Fruit fly (Drosophila melanogaster) whole organism, embryonic: Measurements from ENCODE around the gene CG34451.

Source experiments
- Atf6 ChIP-seq: fragments of 200-800 bp; sonication (Bioruptor generic); IDR thresholded peaks from 2 replicates; pipeline ENCODE4 v1.3.6; 2022; ENCODE audit warnings: missing biosample characterization, missing genetic modification characterization
- CG10274 ChIP-seq: fragments of 200-800 bp; sonication (Bioruptor generic); optimal IDR thresholded peaks from 3 replicates; lab custom pipeline; 2017; ENCODE audit warnings: missing biosample characterization, mild to moderate bottlenecking, missing genetic modification characterization
- CG10979 ChIP-seq: fragments of 200-800 bp; sonication (Bioruptor generic); optimal IDR thresholded peaks from 2 replicates; lab custom pipeline; 2018; ENCODE audit warnings: missing biosample characterization, mild to moderate bottlenecking, missing genetic modification characterization, moderate library complexity
- CG12391 ChIP-seq: fragments of 200-800 bp; sonication (Bioruptor generic); optimal IDR thresholded peaks from 3 replicates; lab custom pipeline; 2018; ENCODE audit warnings: missing biosample characterization, mild to moderate bottlenecking, missing genetic modification characterization, moderate library complexity
- CG13424 ChIP-seq: fragments of 200-800 bp; sonication (Bioruptor generic); optimal IDR thresholded peaks from 2 replicates; lab custom pipeline; 2019; ENCODE audit warnings: missing biosample characterization, mild to moderate bottlenecking, missing genetic modification characterization, moderate library complexity
- CG15073 ChIP-seq: fragments of 200-800 bp; sonication (Bioruptor generic); optimal IDR thresholded peaks from 2 replicates; lab custom pipeline; 2016; ENCODE audit warnings: missing biosample characterization, missing genetic modification characterization
- CG15479 ChIP-seq: fragments of 200-800 bp; sonication (Bioruptor generic); optimal IDR thresholded peaks from 3 replicates; lab custom pipeline; 2019; ENCODE audit warnings: missing biosample characterization, mild to moderate bottlenecking, missing genetic modification characterization, moderate library complexity
- CG16863 ChIP-seq: fragments of 200-800 bp; sonication (Bioruptor generic); optimal IDR thresholded peaks from 3 replicates; lab custom pipeline; 2016; ENCODE audit warnings: missing biosample characterization, missing genetic modification characterization
- CG17802 ChIP-seq: fragments of 200-800 bp; sonication (Bioruptor generic); optimal IDR thresholded peaks from 2 replicates; lab custom pipeline; 2018; ENCODE audit warnings: missing biosample characterization, mild to moderate bottlenecking, missing genetic modification characterization, moderate library complexity
- CG2129 ChIP-seq: fragments of 200-800 bp; sonication (Bioruptor generic); IDR thresholded peaks from 2 replicates; pipeline ENCODE4 v1.3.6; 2022; ENCODE audit warnings: missing biosample characterization, missing genetic modification characterization; ENCODE audit not compliant: partially characterized antibody
- CG3065 ChIP-seq: fragments of 200-800 bp; sonication (Bioruptor generic); optimal IDR thresholded peaks from 2 replicates; lab custom pipeline; 2016; ENCODE audit warnings: missing biosample characterization, missing genetic modification characterization
- CG4424 ChIP-seq: fragments of 200-800 bp; sonication (Bioruptor generic); optimal IDR thresholded peaks from 3 replicates; lab custom pipeline; 2016; ENCODE audit warnings: missing biosample characterization, missing genetic modification characterization
- CG4617 ChIP-seq: fragments of 200-800 bp; sonication (Bioruptor generic); optimal IDR thresholded peaks from 3 replicates; lab custom pipeline; 2016; ENCODE audit warnings: missing biosample characterization, missing genetic modification characterization, borderline replicate concordance
- CG4730 ChIP-seq: fragments of 200-800 bp; sonication (Bioruptor generic); IDR thresholded peaks from 2 replicates; pipeline ENCODE4 v1.3.6; 2022; ENCODE audit warnings: missing biosample characterization, missing genetic modification characterization
- CG6683 ChIP-seq: fragments of 200-800 bp; sonication (Bioruptor generic); optimal IDR thresholded peaks from 2 replicates; lab custom pipeline; 2017; ENCODE audit warnings: missing biosample characterization, mild to moderate bottlenecking, missing genetic modification characterization, missing genetic modification reagents
- CG6791 ChIP-seq: fragments of 200-800 bp; sonication (Bioruptor generic); IDR thresholded peaks from 3 replicates; pipeline ENCODE4 v1.3.6; 2022; ENCODE audit warnings: missing biosample characterization, missing genetic modification characterization; ENCODE audit not compliant: partially characterized antibody
- CG6854 ChIP-seq: fragments of 200-800 bp; sonication (Bioruptor generic); optimal IDR thresholded peaks from 3 replicates; lab custom pipeline; 2017; ENCODE audit warnings: missing biosample characterization, mild to moderate bottlenecking, missing genetic modification characterization
- CG7271 ChIP-seq: fragments of 200-800 bp; sonication (Bioruptor generic); optimal IDR thresholded peaks from 2 replicates; lab custom pipeline; 2018; ENCODE audit warnings: missing biosample characterization, mild to moderate bottlenecking, missing genetic modification characterization, moderate library complexity
- CG7357 ChIP-seq: fragments of 200-800 bp; sonication (Bioruptor generic); IDR thresholded peaks from 3 replicates; pipeline ENCODE4 v1.3.6; 2022; ENCODE audit warnings: missing biosample characterization, missing genetic modification characterization
- CG7786 ChIP-seq: fragments of 200-800 bp; sonication (Bioruptor generic); optimal IDR thresholded peaks from 2 replicates; lab custom pipeline; 2016; ENCODE audit warnings: missing biosample characterization, missing genetic modification characterization
- CG8944 ChIP-seq: fragments of 200-800 bp; sonication (Bioruptor generic); optimal IDR thresholded peaks from 3 replicates; lab custom pipeline; 2016; ENCODE audit warnings: missing biosample characterization, missing genetic modification characterization
- CG9727 ChIP-seq: fragments of 200-800 bp; sonication (Bioruptor generic); optimal IDR thresholded peaks from 3 replicates; lab custom pipeline; 2017; ENCODE audit warnings: missing biosample characterization, mild to moderate bottlenecking, missing genetic modification characterization
- GATAe ChIP-seq: fragments of 200-800 bp; sonication (Bioruptor generic); conservative IDR thresholded peaks from 2 replicates; pipeline ENCODE4 v1.3.6; 2022; ENCODE audit warnings: missing biosample characterization, missing genetic modification characterization
- H2.0 ChIP-seq: fragments of 200-800 bp; sonication (Bioruptor generic); IDR thresholded peaks from 2 replicates; pipeline ENCODE4 v1.3.6; 2022; ENCODE audit warnings: missing biosample characterization, missing genetic modification characterization
- HLHmδ ChIP-seq: fragments of 200-800 bp; sonication (Bioruptor generic); optimal IDR thresholded peaks from 2 replicates; lab custom pipeline; 2018; ENCODE audit warnings: missing biosample characterization, mild to moderate bottlenecking, missing genetic modification characterization, moderate library complexity
- Hr78 ChIP-seq, 2 experiments: fragments of 200-800 bp in 1 of 2; fragments of >200 bp in 1 of 2; sonication (Bioruptor generic) in 1 of 2; optimal IDR thresholded peaks; 2 replicates each; lab custom pipeline; 2017 to 2019; ENCODE audit warnings: missing biosample characterization in 2 of 2, missing genetic modification characterization in 2 of 2, mild to moderate bottlenecking in 1 of 2, moderate library complexity in 1 of 2
- NK7.1 ChIP-seq: fragments of 200-800 bp; sonication (Bioruptor generic); optimal IDR thresholded peaks from 3 replicates; lab custom pipeline; 2016; ENCODE audit warnings: missing biosample characterization, missing genetic modification characterization
- NfI ChIP-seq: fragments of 200-800 bp; sonication (Bioruptor generic); optimal IDR thresholded peaks from 3 replicates; lab custom pipeline; 2018; ENCODE audit warnings: missing biosample characterization, mild to moderate bottlenecking, missing genetic modification characterization, moderate library complexity
- Sry-β ChIP-seq: fragments of 200-800 bp; sonication (Bioruptor generic); optimal IDR thresholded peaks from 2 replicates; lab custom pipeline; 2018; ENCODE audit warnings: missing biosample characterization, mild to moderate bottlenecking, missing genetic modification characterization, moderate library complexity
- al ChIP-seq: fragments of 200-800 bp; sonication (Bioruptor generic); IDR thresholded peaks from 2 replicates; pipeline ENCODE4 v1.3.6; 2022; ENCODE audit warnings: missing biosample characterization, missing genetic modification characterization
- ap ChIP-seq: fragments of 200-800 bp; sonication (Bioruptor generic); IDR thresholded peaks from 2 replicates; pipeline ENCODE4 v1.3.6; 2022; ENCODE audit warnings: missing biosample characterization, missing genetic modification characterization
- br ChIP-seq: fragments of >200 bp; optimal IDR thresholded peaks from 2 replicates; lab custom pipeline; 2017
- danr ChIP-seq: fragments of 200-800 bp; sonication (Bioruptor generic); IDR thresholded peaks from 2 replicates; pipeline ENCODE4 v1.3.6; 2022; ENCODE audit warnings: missing biosample characterization, missing genetic modification characterization
- dimm ChIP-seq: fragments of 200-800 bp; sonication (Bioruptor generic); IDR thresholded peaks from 2 replicates; pipeline ENCODE4 v1.3.6; 2022; ENCODE audit warnings: missing biosample characterization, missing genetic modification characterization
- ems ChIP-seq: fragments of 200-800 bp; sonication (Bioruptor generic); optimal IDR thresholded peaks from 3 replicates; lab custom pipeline; 2016; ENCODE audit warnings: missing biosample characterization, missing genetic modification characterization
- en ChIP-seq: fragments of 200-800 bp; sonication (Bioruptor generic); optimal IDR thresholded peaks from 2 replicates; lab custom pipeline; 2016; ENCODE audit warnings: missing biosample characterization, missing genetic modification characterization
- eyg ChIP-seq: fragments of 200-800 bp; sonication (Bioruptor generic); optimal IDR thresholded peaks from 3 replicates; lab custom pipeline; 2016; ENCODE audit warnings: missing biosample characterization, missing genetic modification characterization
- gt ChIP-seq: fragments of 200-800 bp; sonication (Bioruptor generic); IDR thresholded peaks from 2 replicates; pipeline ENCODE4 v1.3.6; 2022; ENCODE audit warnings: missing biosample characterization, missing genetic modification characterization
- hkb ChIP-seq, 2 experiments: fragments of 200-800 bp in 1 of 2; fragments of >200 bp in 1 of 2; sonication (Bioruptor generic) in 1 of 2; IDR thresholded peaks in 1 of 2; optimal IDR thresholded peaks in 1 of 2; 2 replicates each; pipeline versions ENCODE4 v1.3.6 to Lab custom; 2017 to 2022; ENCODE audit warnings: missing biosample characterization in 1 of 2, missing genetic modification characterization in 1 of 2
- kay ChIP-seq: fragments of 200-800 bp; sonication (Bioruptor generic); optimal IDR thresholded peaks from 2 replicates; lab custom pipeline; 2016; ENCODE audit warnings: missing biosample characterization, missing genetic modification characterization
- ken ChIP-seq: fragments of 200-800 bp; sonication (Bioruptor generic); IDR thresholded peaks from 3 replicates; pipeline ENCODE4 v1.3.6; 2022; ENCODE audit warnings: missing biosample characterization, missing genetic modification characterization
- mam ChIP-seq: fragments of 200-800 bp; sonication (Bioruptor generic); optimal IDR thresholded peaks from 3 replicates; lab custom pipeline; 2016; ENCODE audit warnings: missing biosample characterization, missing genetic modification characterization
- nom ChIP-seq: fragments of 200-800 bp; sonication (Bioruptor generic); optimal IDR thresholded peaks from 2 replicates; lab custom pipeline; 2017; ENCODE audit warnings: missing biosample characterization, missing genetic modification characterization, mild to moderate bottlenecking, moderate library complexity, missing genetic modification reagents
- repo ChIP-seq: fragments of 200-800 bp; sonication (Bioruptor generic); optimal IDR thresholded peaks from 2 replicates; lab custom pipeline; 2016; ENCODE audit warnings: missing biosample characterization, missing genetic modification characterization
- ro ChIP-seq: fragments of 200-800 bp; sonication (Bioruptor generic); IDR thresholded peaks from 2 replicates; pipeline ENCODE4 v1.3.6; 2022; ENCODE audit warnings: missing biosample characterization, missing genetic modification characterization
- sens-2 ChIP-seq: fragments of 200-800 bp; sonication (Bioruptor generic); IDR thresholded peaks from 2 replicates; pipeline ENCODE4 v1.3.6; 2022; ENCODE audit warnings: missing biosample characterization, missing genetic modification characterization
- tx ChIP-seq: fragments of 200-800 bp; sonication (Bioruptor generic); optimal IDR thresholded peaks from 2 replicates; lab custom pipeline; 2016; ENCODE audit warnings: missing biosample characterization, missing genetic modification characterization
- usp ChIP-seq: fragments of >200 bp; optimal IDR thresholded peaks from 2 replicates; lab custom pipeline; 2017; ENCODE audit warnings: missing biosample characterization, missing genetic modification characterization
- zen2 ChIP-seq: fragments of 200-800 bp; sonication (Bioruptor generic); IDR thresholded peaks from 3 replicates; pipeline ENCODE4 v1.3.6; 2022; ENCODE audit warnings: missing biosample characterization, missing genetic modification characterization; ENCODE audit not compliant: partially characterized antibody
- zfh2 ChIP-seq: fragments of 200-800 bp; sonication (Bioruptor generic); optimal IDR thresholded peaks from 2 replicates; lab custom pipeline; 2016; ENCODE audit warnings: missing biosample characterization, missing genetic modification characterization

CG34451 gene

dm6 chr3L:15699626-15700337 is 7.9 kb upstream of the CG34451 start, which contains the start of gene comm2 (continued):
- no peak for TF ChIP-seq sens-2
- no peak for TF ChIP-seq Sry-β (GFP tag; lab: Kevin White, UChicago)
- no peak for TF ChIP-seq al (GFP tag; lab: Robert Waterston, UW)
- no peak for TF ChIP-seq hkb (optimal IDR thresholded peaks at IDR 0.05; lab: Kevin White, UChicago)
- TF ChIP-seq hkb (GFP tag; IDR thresholded peaks at IDR 0.05; lab: Robert Waterston, UW) = 0 out of 2 replicates have a peak, but pooled peaks have one; percentile 14
- TF ChIP-seq CG6791 (GFP tag; lab: Robert Waterston, UW) = peak; percentile 60; the same call in 2 of the 3 replicates
- TF ChIP-seq ken (GFP tag; lab: Robert Waterston, UW) = no peak
- TF ChIP-seq CG7357 (GFP tag; lab: Robert Waterston, UW) = no peak
- TF ChIP-seq ap (GFP tag; lab: Robert Waterston, UW) = no peak
- TF ChIP-seq NfI (GFP tag; lab: Kevin White, UChicago) = no peak
- TF ChIP-seq CG12391 (tag; lab: Kevin White, UChicago) = no peak
- TF ChIP-seq mam = no peak
- no peak for TF ChIP-seq CG8944
- no peak for TF ChIP-seq CG4730 (GFP tag; lab: Robert Waterston, UW)
- peak in 1 of 2 experiments; percentile 54 for TF ChIP-seq Hr78 (GFP tag; optimal IDR thresholded peaks at IDR 0.05; lab: Kevin White, UChicago)
- no peak for TF ChIP-seq CG10979 (tag; lab: Kevin White, UChicago)
- TF ChIP-seq CG10274 (GFP tag; lab: Kevin White, UChicago) = no peak
- TF ChIP-seq CG6854 (GFP tag; lab: Kevin White, UChicago) = no peak
- no peak for TF ChIP-seq CG15073 (GFP tag; lab: Kevin White, UChicago)
- no peak for TF ChIP-seq zfh2 (GFP tag; lab: Kevin White, UChicago)
- no peak for TF ChIP-seq CG4617 (GFP tag; lab: Kevin White, UChicago)
- TF ChIP-seq zen2 (GFP tag; lab: Robert Waterston, UW) = peak; percentile 63
- no peak for TF ChIP-seq NK7.1 (GFP tag; lab: Kevin White, UChicago)
- TF ChIP-seq eyg (GFP tag; lab: Kevin White, UChicago) = no peak
- TF ChIP-seq ems = no peak
- TF ChIP-seq H2.0 (GFP tag; lab: Robert Waterston, UW) = no peak
- TF ChIP-seq GATAe (GFP tag; lab: Robert Waterston, UW) = no peak
- TF ChIP-seq gt = no peak
- no peak for TF ChIP-seq CG2129 (GFP tag; lab: Robert Waterston, UW)
- TF ChIP-seq repo (GFP tag; lab: Kevin White, UChicago) = no peak
- TF ChIP-seq tx (GFP tag; lab: Kevin White, UChicago) = no peak
- no peak for TF ChIP-seq CG9727 (GFP tag; lab: Kevin White, UChicago)
- TF ChIP-seq br = no peak
- TF ChIP-seq dimm (GFP tag; lab: Robert Waterston, UW) = no peak
- TF ChIP-seq CG3065 = no peak
- no peak for TF ChIP-seq danr (GFP tag; lab: Robert Waterston, UW)
- peak; percentile 70 for TF ChIP-seq CG15479 (GFP tag; lab: Kevin White, UChicago)
- no peak for TF ChIP-seq CG17802 (tag; lab: Kevin White, UChicago)
- TF ChIP-seq Atf6 (GFP tag; lab: Robert Waterston, UW) = no peak
- peak; percentile 73 for TF ChIP-seq HLHmδ (GFP tag; lab: Kevin White, UChicago)
- no peak for TF ChIP-seq CG7786 (GFP tag; lab: Kevin White, UChicago)
- no peak for TF ChIP-seq CG16863
- TF ChIP-seq CG4424 (GFP tag; lab: Kevin White, UChicago) = no peak
- no peak for TF ChIP-seq usp (GFP tag; lab: Kevin White, UChicago)
- TF ChIP-seq ro (GFP tag; lab: Robert Waterston, UW) = no peak
- TF ChIP-seq CG6683 (GFP tag; lab: Kevin White, UChicago) = no peak
- no peak for TF ChIP-seq CG13424
- TF ChIP-seq en = no peak
- peak; percentile 22 for TF ChIP-seq nom
- TF ChIP-seq kay (GFP tag; lab: Kevin White, UChicago) = no peak
- TF ChIP-seq CG7271 (tag; lab: Kevin White, UChicago) = no peak
